Fruit fly (Drosophila melanogaster): ENCODE data around the gene InR.

DNA sequence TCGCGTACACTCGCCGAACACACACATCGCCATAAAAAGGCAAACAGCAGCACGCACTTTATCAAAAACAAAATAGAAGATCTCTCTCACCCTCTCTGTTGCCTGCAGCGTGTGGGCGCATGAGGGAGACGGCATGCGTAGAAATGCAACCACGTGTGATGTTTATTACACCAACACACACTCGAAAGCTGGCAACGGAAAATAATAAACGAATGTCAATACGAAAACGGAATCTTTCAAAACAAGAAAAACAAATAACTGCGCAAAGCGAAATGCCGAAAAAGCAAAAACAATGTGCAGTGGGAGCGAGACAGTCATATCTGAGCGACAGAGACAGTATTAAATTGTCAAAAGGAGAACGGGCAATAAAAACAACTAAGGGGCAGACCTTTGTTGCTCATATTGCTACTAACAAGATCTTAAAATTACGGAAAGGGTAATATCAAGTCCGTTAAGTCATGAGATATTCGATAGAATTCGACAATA, 5.8 kb downstream of the InR start:
- TF ChIP-seq pan (optimal IDR thresholded peaks at IDR 0.05) (no peak), usp (GFP tag; optimal IDR thresholded peaks at IDR 0.05) (no peak), EcR (GFP tag; optimal IDR thresholded peaks at IDR 0.05) (no peak)

Measured in whole organism.